Fruit fly (Drosophila melanogaster): ENCODE results near the gene brwl.
A peak's percentile ranks its signal among the peaks of the same experiment; 100 is the strongest.

brwl gene

dm6 chr2L:9567398-9567856 is 1.3 kb upstream of the brwl start (continued):
- TF ChIP-seq pnt (GFP tag; optimal IDR thresholded peaks at IDR 0.05): peak; percentile 37
- no peak for TF ChIP-seq ab (GFP tag; optimal IDR thresholded peaks at IDR 0.05)
- peak; percentile 96 for TF ChIP-seq trh (GFP tag; optimal IDR thresholded peaks at IDR 0.05)
- TF ChIP-seq CG8359 (GFP tag; optimal IDR thresholded peaks at IDR 0.05; ENCODE audit: borderline replicate concordance): peak; percentile 94
- peak; percentile 65 for TF ChIP-seq CG9215 (GFP tag; IDR thresholded peaks at IDR 0.05)
- TF ChIP-seq Chrac-16 (GFP tag; optimal IDR thresholded peaks at IDR 0.05): peak; percentile 81
- TF ChIP-seq CG2199 (GFP tag; IDR thresholded peaks at IDR 0.05): peak; percentile 88; the same call in 2 of the 3 replicates
- TF ChIP-seq CG7963 (GFP tag; IDR thresholded peaks at IDR 0.05; ENCODE audit: partially characterized antibody): no peak
- TF ChIP-seq danr (GFP tag; IDR thresholded peaks at IDR 0.05): peak; percentile 75; the same call in 1 of the 2 replicates
- peak; percentile 49 for TF ChIP-seq klu (GFP tag; IDR thresholded peaks at IDR 0.05)
- TF ChIP-seq YL-1 (GFP tag; optimal IDR thresholded peaks at IDR 0.05): peak; percentile 100
- TF ChIP-seq Hr39 (optimal IDR thresholded peaks at IDR 0.05): no peak
- TF ChIP-seq sens (GFP tag): peak; percentile 99
- peak; percentile 96 for TF ChIP-seq CG14014 (GFP tag; IDR thresholded peaks at IDR 0.05)
- TF ChIP-seq TFAM (GFP tag; optimal IDR thresholded peaks at IDR 0.05): peak; percentile 93
- peak; percentile 99 for TF ChIP-seq CG15011 (GFP tag; optimal IDR thresholded peaks at IDR 0.05)
- peak; percentile 84 for TF ChIP-seq Ssrp (tag; optimal IDR thresholded peaks at IDR 0.05)
- peak; percentile 94 for TF ChIP-seq CG2202 (tag; optimal IDR thresholded peaks at IDR 0.05)
- TF ChIP-seq Blimp-1 (GFP tag; optimal IDR thresholded peaks at IDR 0.05): peak; percentile 95
- peak; percentile 97 for TF ChIP-seq run (tag; optimal IDR thresholded peaks at IDR 0.05)
- TF ChIP-seq Hr78 (GFP tag; optimal IDR thresholded peaks at IDR 0.05): peak in 1 of 2 experiments; percentile 85
- TF ChIP-seq B-H2 (GFP tag; optimal IDR thresholded peaks at IDR 0.05): peak; percentile 100
- peak; percentile 89 for TF ChIP-seq psq (GFP tag; optimal IDR thresholded peaks at IDR 0.05)
- TF ChIP-seq CG15269 (tag; optimal IDR thresholded peaks at IDR 0.05): peak; percentile 98
- peak; percentile 99 for TF ChIP-seq chm (GFP tag; IDR thresholded peaks at IDR 0.05)
- peak; percentile 98 for TF ChIP-seq CG3407 (GFP tag; optimal IDR thresholded peaks at IDR 0.05)
- TF ChIP-seq CoRest (tag; optimal IDR thresholded peaks at IDR 0.05): peak; percentile 93
- peak; percentile 100 for TF ChIP-seq fd64A (GFP tag; optimal IDR thresholded peaks at IDR 0.05)
- TF ChIP-seq btn (GFP tag; optimal IDR thresholded peaks at IDR 0.05): peak; percentile 95
- TF ChIP-seq Mes4 (GFP tag; optimal IDR thresholded peaks at IDR 0.05): peak; percentile 96
- peak; percentile 93 for TF ChIP-seq grn (GFP tag; optimal IDR thresholded peaks at IDR 0.05)
- TF ChIP-seq ci (GFP tag; IDR thresholded peaks at IDR 0.05): peak; percentile 100
- peak; percentile 97 for TF ChIP-seq Lhr (GFP tag; optimal IDR thresholded peaks at IDR 0.05)
- peak; percentile 58; the same call in 1 of the 2 replicates for TF ChIP-seq Lim3 (GFP tag; IDR thresholded peaks at IDR 0.05)
- peak; percentile 94 for TF ChIP-seq CG32767 (GFP tag; IDR thresholded peaks at IDR 0.05)
- TF ChIP-seq ems (GFP tag; optimal IDR thresholded peaks at IDR 0.05): peak; percentile 95
- peak; percentile 72 for TF ChIP-seq CG10959 (GFP tag; IDR thresholded peaks at IDR 0.05)
- peak; percentile 98 for TF ChIP-seq HmgZ (tag; optimal IDR thresholded peaks at IDR 0.05)
- TF ChIP-seq CG17361 (GFP tag; IDR thresholded peaks at IDR 0.05): peak; percentile 93
- TF ChIP-seq zen2 (GFP tag; IDR thresholded peaks at IDR 0.05; ENCODE audit: partially characterized antibody): no peak
- TF ChIP-seq Nf-YA (GFP tag; IDR thresholded peaks at IDR 0.05): peak; percentile 97
- TF ChIP-seq CG14050 (GFP tag; IDR thresholded peaks at IDR 0.05): peak; percentile 95
- TF ChIP-seq CG8089 (GFP tag; optimal IDR thresholded peaks at IDR 0.05): peak; percentile 94
- TF ChIP-seq CG12236 (GFP tag; optimal IDR thresholded peaks at IDR 0.05): peak; percentile 95
- peak; percentile 93 for TF ChIP-seq dm (GFP tag; optimal IDR thresholded peaks at IDR 0.05)
- TF ChIP-seq CG13624 (GFP tag; optimal IDR thresholded peaks at IDR 0.05): peak; percentile 96
- peak; percentile 80 for TF ChIP-seq cg (GFP tag; optimal IDR thresholded peaks at IDR 0.05)
- TF ChIP-seq chif (GFP tag; optimal IDR thresholded peaks at IDR 0.05): peak; percentile 85 to 94
- peak; percentile 99 for TF ChIP-seq schlank (tag; optimal IDR thresholded peaks at IDR 0.05)
- peak; percentile 98 for TF ChIP-seq gro (GFP tag; optimal IDR thresholded peaks at IDR 0.05)
- TF ChIP-seq CG4617 (GFP tag; optimal IDR thresholded peaks at IDR 0.05; ENCODE audit: borderline replicate concordance): peak; percentile 88
